Fruit fly (Drosophila melanogaster) whole organism, pupa: ENCODE results near the gene Prp18.

ENCODE experiments used
- CG10348 ChIP-seq: fragments of 200-800 bp; sonication (Bioruptor generic); IDR thresholded peaks from 2 replicates; pipeline ENCODE4 v1.3.6; 2022; ENCODE audit warnings: missing biosample characterization, missing genetic modification characterization
- CG12605 ChIP-seq: fragments of 200-800 bp; sonication (Bioruptor generic); IDR thresholded peaks from 2 replicates; pipeline ENCODE4 v1.3.6; 2022; ENCODE audit warnings: missing biosample characterization, missing genetic modification characterization
- CG13204 ChIP-seq: fragments of 200-800 bp; sonication (Bioruptor generic); optimal IDR thresholded peaks from 2 replicates; lab custom pipeline; 2018; ENCODE audit warnings: missing biosample characterization, mild to moderate bottlenecking, missing genetic modification characterization, moderate library complexity
- CG14655 ChIP-seq: fragments of 200-800 bp; sonication (Bioruptor generic); optimal IDR thresholded peaks from 3 replicates; lab custom pipeline; 2017; ENCODE audit warnings: mild to moderate bottlenecking, missing biosample characterization, missing genetic modification reagents, missing genetic modification characterization
- CG15710 ChIP-seq: fragments of 200-800 bp; sonication (Bioruptor generic); optimal IDR thresholded peaks from 2 replicates; lab custom pipeline; 2018; ENCODE audit warnings: missing biosample characterization, mild to moderate bottlenecking, missing genetic modification characterization, moderate library complexity
- CG17806 ChIP-seq: fragments of 200-800 bp; sonication (Bioruptor generic); optimal IDR thresholded peaks from 2 replicates; lab custom pipeline; 2018; ENCODE audit warnings: missing biosample characterization, mild to moderate bottlenecking, missing genetic modification characterization, moderate library complexity
- CG32121 ChIP-seq: fragments of 200-800 bp; sonication (Bioruptor generic); IDR thresholded peaks from 2 replicates; pipeline ENCODE4 v1.3.6; 2022; ENCODE audit warnings: missing biosample characterization, missing genetic modification characterization
- CG34367 ChIP-seq: fragments of 200-800 bp; sonication (Bioruptor generic); optimal IDR thresholded peaks from 2 replicates; lab custom pipeline; 2018; ENCODE audit warnings: missing biosample characterization, mild to moderate bottlenecking, missing genetic modification characterization
- CG4496 ChIP-seq: fragments of 200-800 bp; sonication (Bioruptor generic); IDR thresholded peaks from 3 replicates; pipeline ENCODE4 v1.3.6; 2022; ENCODE audit warnings: missing biosample characterization, missing genetic modification characterization
- CG8159 ChIP-seq: fragments of 200-800 bp; sonication (Bioruptor generic); optimal IDR thresholded peaks from 3 replicates; lab custom pipeline; 2018; ENCODE audit warnings: missing biosample characterization, mild to moderate bottlenecking, missing genetic modification characterization, moderate library complexity
- CG8301 ChIP-seq: fragments of 200-800 bp; sonication (Bioruptor generic); optimal IDR thresholded peaks from 2 replicates; lab custom pipeline; 2018; ENCODE audit warnings: missing biosample characterization, mild to moderate bottlenecking, missing genetic modification characterization
- CG9948 ChIP-seq: fragments of 200-800 bp; sonication (Bioruptor generic); optimal IDR thresholded peaks from 2 replicates; lab custom pipeline; 2018; ENCODE audit warnings: missing biosample characterization, mild to moderate bottlenecking, missing genetic modification characterization, moderate library complexity
- D1 ChIP-seq: fragments of 200-800 bp; sonication (Bioruptor generic); optimal IDR thresholded peaks from 2 replicates; lab custom pipeline; 2018; ENCODE audit warnings: missing biosample characterization, mild to moderate bottlenecking, missing genetic modification characterization, moderate library complexity
- EcR ChIP-seq: fragments of 200-800 bp; sonication (Bioruptor generic); optimal IDR thresholded peaks from 3 replicates; lab custom pipeline; 2019; ENCODE audit warnings: missing biosample characterization, missing genetic modification characterization, mild to moderate bottlenecking, moderate library complexity, missing genetic modification reagents
- Ets98B ChIP-seq: fragments of 200-800 bp; sonication (Bioruptor generic); IDR thresholded peaks from 2 replicates; pipeline ENCODE4 v1.3.6; 2022; ENCODE audit warnings: missing biosample characterization, missing genetic modification characterization
- Pif1A ChIP-seq: fragments of 200-800 bp; sonication (Bioruptor generic); optimal IDR thresholded peaks from 3 replicates; lab custom pipeline; 2016; ENCODE audit warnings: missing biosample characterization, missing genetic modification characterization
- Pif1B ChIP-seq: fragments of 200-800 bp; sonication (Bioruptor generic); optimal IDR thresholded peaks from 3 replicates; lab custom pipeline; 2016; ENCODE audit warnings: missing biosample characterization, missing genetic modification characterization
- Snoo ChIP-seq: fragments of 200-800 bp; sonication (Bioruptor generic); optimal IDR thresholded peaks from 3 replicates; lab custom pipeline; 2017; ENCODE audit warnings: missing biosample characterization, mild to moderate bottlenecking, missing genetic modification characterization, inconsistent platforms
- fd96Ca ChIP-seq: fragments of 200-800 bp; sonication (Bioruptor generic); IDR thresholded peaks from 3 replicates; pipeline ENCODE4 v1.3.6; 2022; ENCODE audit warnings: missing biosample characterization, missing genetic modification characterization
- gl ChIP-seq: fragments of 200-800 bp; sonication (Bioruptor generic); optimal IDR thresholded peaks from 2 replicates; lab custom pipeline; 2018; ENCODE audit warnings: missing biosample characterization, mild to moderate bottlenecking, missing genetic modification characterization
- rn ChIP-seq: fragments of 200-800 bp; sonication (Bioruptor generic); IDR thresholded peaks from 2 replicates; pipeline ENCODE4 v1.3.6; 2022; ENCODE audit warnings: missing biosample characterization, missing genetic modification characterization

The Prp18 gene

DNA sequence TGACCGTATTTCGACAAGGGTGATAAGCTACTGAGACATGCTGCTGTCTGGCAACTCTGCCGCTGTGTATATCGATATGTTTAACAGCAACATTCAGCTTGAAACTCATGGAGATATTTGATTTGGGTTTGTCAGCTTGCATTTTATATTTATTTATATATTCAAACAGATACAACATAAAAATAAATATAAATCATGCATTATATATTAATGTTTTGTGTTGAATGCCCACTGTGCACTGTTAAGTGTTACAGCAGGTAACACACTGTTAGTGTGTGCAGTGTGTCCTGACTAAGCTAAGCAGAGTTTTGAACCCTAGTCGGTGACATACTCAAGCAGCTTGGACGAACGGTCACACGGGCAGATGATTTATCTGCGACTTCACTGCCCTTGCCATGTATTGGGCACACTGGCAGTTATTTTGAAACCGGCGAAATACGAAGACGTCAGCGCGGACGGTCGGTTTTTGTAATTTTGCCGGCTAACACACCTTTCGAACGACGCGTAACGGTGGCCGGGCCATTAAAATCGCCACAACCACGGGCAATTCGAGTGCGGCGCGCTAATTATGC, 47.4 kb downstream of the Prp18 start, which contains the start of the genes snRNP-U1-C and gukh:
TSS of gene snRNP-U1-C (minus strand) at position 37 of the 572 bp plus-strand sequence.
TSS of gene gukh (plus strand) at position 412 of the 572 bp plus-strand sequence.
- peak; percentile 62 for TF ChIP-seq CG17806 (tag; lab: Kevin White, UChicago)
- TF ChIP-seq CG14655 = peak; percentile 48
- peak; percentile 22; the same call in 1 of the 2 replicates for TF ChIP-seq rn (GFP tag; lab: Robert Waterston, UW)
- peak; percentile 48 for TF ChIP-seq CG8159
- peak; percentile 52 for TF ChIP-seq Snoo (tag; lab: Kevin White, UChicago)
- no peak for TF ChIP-seq CG10348 (GFP tag; lab: Robert Waterston, UW)
- peak; percentile 86 for TF ChIP-seq Ets98B (GFP tag; lab: Robert Waterston, UW)
- peak; percentile 48 for TF ChIP-seq EcR (GFP tag; lab: Kevin White, UChicago)
- peak; percentile 44 for TF ChIP-seq CG8301 (tag; lab: Kevin White, UChicago)
- TF ChIP-seq Pif1B = peak; percentile 73
- no peak for TF ChIP-seq gl (tag; lab: Kevin White, UChicago)
- TF ChIP-seq CG32121 (GFP tag; lab: Robert Waterston, UW) = peak; percentile 83
- no peak for TF ChIP-seq CG13204
- TF ChIP-seq D1 = no peak
- peak; percentile 50 for TF ChIP-seq CG9948 (tag; lab: Kevin White, UChicago)
- peak; percentile 71 for TF ChIP-seq CG15710 (tag; lab: Kevin White, UChicago)
- TF ChIP-seq Pif1A (GFP tag; lab: Kevin White, UChicago) = peak; percentile 44
- TF ChIP-seq fd96Ca (GFP tag; lab: Robert Waterston, UW) = peak; percentile 67
- TF ChIP-seq CG34367 (tag; lab: Kevin White, UChicago) = peak; percentile 65
- TF ChIP-seq CG12605 (GFP tag; lab: Robert Waterston, UW) = peak; percentile 65; the same call in 1 of the 2 replicates
- TF ChIP-seq CG4496 (GFP tag; lab: Robert Waterston, UW) = peak; percentile 91

DNA sequence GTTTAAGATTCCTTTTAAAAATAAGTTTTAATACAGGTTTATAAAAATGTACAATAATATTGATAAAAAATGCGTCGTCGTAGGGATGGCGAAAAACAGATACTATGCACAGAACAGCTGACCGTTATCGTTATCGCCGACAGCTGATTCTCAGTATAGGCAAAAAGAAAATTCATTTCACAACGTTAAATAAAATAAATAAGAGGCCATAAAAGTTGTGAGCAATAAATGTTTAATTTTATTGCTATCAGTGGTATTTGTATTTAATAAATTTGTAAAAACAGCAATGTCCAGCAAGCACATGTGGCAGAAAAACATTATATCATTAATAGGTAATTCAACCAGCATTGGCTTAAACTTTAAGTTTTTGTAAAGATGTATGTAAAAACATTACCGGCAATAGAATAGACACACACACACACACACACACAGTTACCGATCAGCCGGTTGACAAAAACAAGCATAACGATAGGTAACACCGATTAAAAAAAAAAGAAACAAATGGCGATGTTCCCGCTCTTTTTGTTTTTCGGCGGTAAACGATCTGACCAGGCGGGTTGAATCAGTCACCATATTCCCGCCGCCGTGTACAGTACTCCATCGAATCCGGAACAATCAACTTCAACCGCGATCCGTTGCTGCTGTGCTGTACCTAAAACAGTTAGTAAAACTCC, 50.1 kb downstream of the Prp18 start, which contains the start of the genes dnk and Smu1:
TSS of gene dnk (plus strand) at position 133 of the 674 bp plus-strand sequence.
TSS of gene Smu1 (minus strand) at position 462 of the 674 bp plus-strand sequence.
- TF ChIP-seq CG12605 (GFP tag; lab: Robert Waterston, UW) (peak; percentile 59), Pif1A (GFP tag; lab: Kevin White, UChicago) (peak; percentile 40), CG34367 (tag; lab: Kevin White, UChicago) (peak; percentile 23), CG10348 (GFP tag; lab: Robert Waterston, UW) (no peak), fd96Ca (GFP tag; lab: Robert Waterston, UW) (peak; percentile 36; the same call in 1 of the 3 replicates), EcR (GFP tag; lab: Kevin White, UChicago) (no peak), rn (GFP tag; lab: Robert Waterston, UW) (no peak), CG17806 (tag; lab: Kevin White, UChicago) (no peak), Pif1B (peak; percentile 27), Snoo (tag; lab: Kevin White, UChicago) (no peak), D1 (no peak), CG9948 (tag; lab: Kevin White, UChicago) (no peak)
- TF ChIP-seq, all 21 proteins: peak for 5
